Fruit fly (Drosophila melanogaster): ENCODE results near the gene CG13362.

The CG13362 gene

DNA sequence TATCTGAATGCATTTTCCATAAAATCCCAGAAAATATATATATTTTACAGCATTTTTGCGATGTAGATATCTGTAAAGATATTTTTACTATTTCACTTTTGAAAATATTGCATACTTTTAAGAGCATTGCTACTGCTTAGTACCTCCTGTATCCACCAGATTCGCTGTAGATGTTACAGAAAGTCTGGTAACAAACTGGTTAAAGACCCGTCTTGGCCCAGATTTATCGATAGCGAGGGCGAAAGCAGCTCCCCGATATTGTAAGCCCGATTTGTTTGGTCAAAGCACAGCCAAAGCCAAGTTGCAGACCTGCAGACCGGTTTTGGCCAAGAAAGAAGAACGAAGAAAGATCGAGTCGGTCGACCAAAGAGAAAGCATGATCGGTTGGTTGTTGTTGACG, 33.4 kb upstream of the CG13362 start, which contains the start of gene tw (continued):
- TF ChIP-seq CG2116 (GFP tag; optimal IDR thresholded peaks at IDR 0.05) (peak; percentile 88), Bgb (GFP tag; IDR thresholded peaks at IDR 0.05; ENCODE audit: partially characterized antibody) (peak; percentile 58; the same call in 1 of the 2 replicates), inv (GFP tag; IDR thresholded peaks at IDR 0.05; ENCODE audit: partially characterized antibody) (0 out of 2 replicates have a peak, but pooled peaks have one; percentile 6), Opbp (GFP tag; IDR thresholded peaks at IDR 0.05; ENCODE audit: partially characterized antibody) (peak; percentile 33; the same call in 1 of the 3 replicates), CG1603 (tag; optimal IDR thresholded peaks at IDR 0.05) (peak; percentile 42), Lhr (GFP tag; optimal IDR thresholded peaks at IDR 0.05) (peak; percentile 13), kni (GFP tag; optimal IDR thresholded peaks at IDR 0.05) (peak; percentile 10), MBD-R2 (GFP tag; IDR thresholded peaks at IDR 0.05) (peak; percentile 31; the same call in 1 of the 2 replicates), CG6791 (GFP tag; IDR thresholded peaks at IDR 0.05; ENCODE audit: partially characterized antibody) (peak; percentile 59; the same call in 2 of the 3 replicates), CG7963 (GFP tag; IDR thresholded peaks at IDR 0.05; ENCODE audit: partially characterized antibody) (peak; percentile 48; the same call in 1 of the 3 replicates), sob (GFP tag; IDR thresholded peaks at IDR 0.05) (0 out of 2 replicates have a peak, but pooled peaks have one; percentile 14), mld (GFP tag; IDR thresholded peaks at IDR 0.05; ENCODE audit: partially characterized antibody) (0 out of 3 replicates have a peak, but pooled peaks have one; percentile 49), ind (GFP tag; optimal IDR thresholded peaks at IDR 0.05) (no peak), hkb (optimal IDR thresholded peaks at IDR 0.05) (no peak), hkb (GFP tag; IDR thresholded peaks at IDR 0.05) (no peak), knrl (GFP tag; IDR thresholded peaks at IDR 0.05; ENCODE audit: partially characterized antibody) (peak; percentile 40; the same call in 2 of the 3 replicates), CHES-1-like (GFP tag; optimal IDR thresholded peaks at IDR 0.05) (no peak), CG12769 (tag; optimal IDR thresholded peaks at IDR 0.05) (peak; percentile 79), mirr (GFP tag; optimal IDR thresholded peaks at IDR 0.05) (no peak), Dref (GFP tag; IDR thresholded peaks at IDR 0.05) (peak; percentile 61), Sry-δ (GFP tag; optimal IDR thresholded peaks at IDR 0.05) (peak; percentile 7), CG7556 (GFP tag; optimal IDR thresholded peaks at IDR 0.05) (no peak), nerfin-2 (GFP tag; IDR thresholded peaks at IDR 0.05; ENCODE audit: partially characterized antibody) (no peak)

DNA sequence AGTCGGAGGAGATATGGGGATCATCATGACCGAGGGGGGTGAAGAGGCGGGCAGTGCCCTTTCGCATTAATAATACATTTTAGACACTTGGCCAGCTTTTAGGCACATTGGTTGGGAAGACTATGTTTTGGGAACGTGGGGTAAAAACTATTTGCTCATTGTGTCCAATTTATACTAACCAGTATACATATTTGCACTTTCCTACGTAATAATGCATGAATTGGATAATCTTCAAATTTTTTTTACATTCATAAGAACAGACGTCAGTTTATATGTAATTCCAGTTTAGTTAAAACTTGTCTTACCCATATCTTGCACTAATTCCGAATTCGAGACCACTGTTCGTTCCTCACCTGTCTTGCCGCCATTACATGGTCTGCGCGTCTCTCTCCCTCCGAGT, 28.2 kb upstream of the CG13362 start:
- TF ChIP-seq CG3407 (GFP tag; optimal IDR thresholded peaks at IDR 0.05) = no peak
- no peak for TF ChIP-seq prd (optimal IDR thresholded peaks at IDR 0.05)
- no peak for TF ChIP-seq prd (GFP tag; IDR thresholded peaks at IDR 0.05)
- no peak for TF ChIP-seq Xbp1 (GFP tag; optimal IDR thresholded peaks at IDR 0.05)
- TF ChIP-seq Rx (GFP tag; IDR thresholded peaks at IDR 0.05) = no peak
- no peak for TF ChIP-seq CG12942 (GFP tag; optimal IDR thresholded peaks at IDR 0.05)
- TF ChIP-seq unpg (GFP tag; optimal IDR thresholded peaks at IDR 0.05) = peak; percentile 45
- TF ChIP-seq CG15479 (GFP tag; optimal IDR thresholded peaks at IDR 0.05) = no peak
- no peak for TF ChIP-seq Dip3 (GFP tag; optimal IDR thresholded peaks at IDR 0.05)
- TF ChIP-seq CG13287 (GFP tag; IDR thresholded peaks at IDR 0.05; ENCODE audit: partially characterized antibody) = no peak
- peak; percentile 6 for TF ChIP-seq CG12219 (GFP tag; optimal IDR thresholded peaks at IDR 0.05)
- TF ChIP-seq CG17328 (GFP tag; IDR thresholded peaks at IDR 0.05) = 0 out of 2 replicates have a peak, but pooled peaks have one; percentile 11
- TF ChIP-seq insv (GFP tag; optimal IDR thresholded peaks at IDR 0.05) = no peak
- TF ChIP-seq CG30020 (tag; optimal IDR thresholded peaks at IDR 0.05) = no peak
- no peak for TF ChIP-seq gce (GFP tag; IDR thresholded peaks at IDR 0.05)
- TF ChIP-seq dm (GFP tag; optimal IDR thresholded peaks at IDR 0.05) = no peak
- no peak for TF ChIP-seq slp2 (GFP tag; optimal IDR thresholded peaks at IDR 0.05)
- no peak for TF ChIP-seq CG18476 (GFP tag; optimal IDR thresholded peaks at IDR 0.05)
- no peak for TF ChIP-seq fd102C (GFP tag; optimal IDR thresholded peaks at IDR 0.05)
- TF ChIP-seq Pdp1 (GFP tag; optimal IDR thresholded peaks at IDR 0.05) = no peak
- TF ChIP-seq Blimp-1 (GFP tag; optimal IDR thresholded peaks at IDR 0.05) = peak; percentile 28
- TF ChIP-seq Trl (optimal IDR thresholded peaks at IDR 0.05) = no peak
- no peak for TF ChIP-seq Trl (GFP tag; optimal IDR thresholded peaks at IDR 0.05)
- no peak for TF ChIP-seq fd64A (GFP tag; optimal IDR thresholded peaks at IDR 0.05)
- TF ChIP-seq Dfd (GFP tag; optimal IDR thresholded peaks at IDR 0.05) = no peak
- TF ChIP-seq CG7271 (tag; optimal IDR thresholded peaks at IDR 0.05) = no peak
- no peak for TF ChIP-seq zfh2 (GFP tag; optimal IDR thresholded peaks at IDR 0.05)
- TF ChIP-seq CG10565 (GFP tag; optimal IDR thresholded peaks at IDR 0.05) = no peak
